Fruit fly (Drosophila melanogaster) whole organism, embryonic: ENCODE results near the gene brv3.

Source experiments
- CG1024 ChIP-seq: fragments of 200-800 bp; sonication (Bioruptor generic); IDR thresholded peaks from 2 replicates; pipeline ENCODE4 v1.3.6; 2022; ENCODE audit warnings: missing biosample characterization, missing genetic modification characterization
- CG10321 ChIP-seq: fragments of 200-800 bp; sonication (Bioruptor generic); IDR thresholded peaks from 2 replicates; pipeline ENCODE4 v1.3.6; 2022; ENCODE audit warnings: missing biosample characterization, missing genetic modification characterization
- CG10543 ChIP-seq: fragments of 200-800 bp; sonication (Bioruptor generic); optimal IDR thresholded peaks from 3 replicates; lab custom pipeline; 2017; ENCODE audit warnings: missing biosample characterization, mild to moderate bottlenecking, missing genetic modification characterization, moderate library complexity
- CG11696 ChIP-seq: fragments of 200-800 bp; sonication (Bioruptor generic); IDR thresholded peaks from 2 replicates; pipeline ENCODE4 v1.3.6; 2022; ENCODE audit warnings: missing biosample characterization, missing genetic modification characterization
- CG1602 ChIP-seq: fragments of 200-800 bp; sonication (Bioruptor generic); optimal IDR thresholded peaks from 3 replicates; lab custom pipeline; 2016; ENCODE audit warnings: missing biosample characterization, missing genetic modification characterization
- CG1647 ChIP-seq: fragments of 200-800 bp; sonication (Bioruptor generic); optimal IDR thresholded peaks from 3 replicates; lab custom pipeline; 2016; ENCODE audit warnings: missing biosample characterization, missing genetic modification characterization
- CG17568 ChIP-seq: fragments of 200-800 bp; sonication (Bioruptor generic); optimal IDR thresholded peaks from 2 replicates; lab custom pipeline; 2018; ENCODE audit warnings: missing biosample characterization, mild to moderate bottlenecking, missing genetic modification characterization, moderate library complexity
- CG17829 ChIP-seq: fragments of 200-800 bp; optimal IDR thresholded peaks from 2 replicates; lab custom pipeline; 2019; ENCODE audit warnings: missing biosample characterization, mild to moderate bottlenecking, missing genetic modification characterization, moderate library complexity
- CG18599 ChIP-seq: fragments of 200-800 bp; sonication (Bioruptor generic); optimal IDR thresholded peaks from 3 replicates; lab custom pipeline; 2017; ENCODE audit warnings: missing biosample characterization, missing genetic modification characterization, mild to moderate bottlenecking, moderate library complexity, missing genetic modification reagents
- CG3281 ChIP-seq: fragments of 200-800 bp; sonication (Bioruptor generic); optimal IDR thresholded peaks from 3 replicates; lab custom pipeline; 2017; ENCODE audit warnings: missing biosample characterization, mild to moderate bottlenecking, missing genetic modification characterization
- CG6854 ChIP-seq: fragments of 200-800 bp; sonication (Bioruptor generic); optimal IDR thresholded peaks from 3 replicates; lab custom pipeline; 2017; ENCODE audit warnings: missing biosample characterization, mild to moderate bottlenecking, missing genetic modification characterization
- CG8290 ChIP-seq, 3 experiments: fragments of 200-800 bp; sonication (Bioruptor generic); optimal IDR thresholded peaks; 2 replicates each; lab custom pipeline; 2016 to 2019; ENCODE audit warnings: missing biosample characterization in 3 of 3, missing genetic modification characterization in 3 of 3, mild to moderate bottlenecking in 2 of 3, moderate library complexity in 1 of 3
- CG8388 ChIP-seq: fragments of 200-800 bp; sonication (Bioruptor generic); optimal IDR thresholded peaks from 2 replicates; lab custom pipeline; 2019; ENCODE audit warnings: missing biosample characterization, mild to moderate bottlenecking, missing genetic modification characterization, moderate library complexity
- CG9215 ChIP-seq: fragments of 200-800 bp; sonication (Bioruptor generic); IDR thresholded peaks from 2 replicates; pipeline ENCODE4 v1.3.6; 2022; ENCODE audit warnings: missing biosample characterization, missing genetic modification characterization
- CG9727 ChIP-seq: fragments of 200-800 bp; sonication (Bioruptor generic); optimal IDR thresholded peaks from 3 replicates; lab custom pipeline; 2017; ENCODE audit warnings: missing biosample characterization, mild to moderate bottlenecking, missing genetic modification characterization
- CG9876 ChIP-seq: fragments of 200-800 bp; sonication (Bioruptor generic); optimal IDR thresholded peaks from 2 replicates; lab custom pipeline; 2016; ENCODE audit warnings: missing biosample characterization, missing genetic modification characterization
- D19A ChIP-seq: fragments of 200-800 bp; optimal IDR thresholded peaks from 3 replicates; lab custom pipeline; 2019; ENCODE audit warnings: missing biosample characterization, mild to moderate bottlenecking, missing genetic modification characterization, moderate library complexity
- Drgx ChIP-seq: fragments of 200-800 bp; sonication (Bioruptor generic); IDR thresholded peaks from 2 replicates; pipeline ENCODE4 v1.3.6; 2022; ENCODE audit warnings: missing biosample characterization, missing genetic modification characterization
- HLH4C ChIP-seq: fragments of 200-800 bp; sonication (Bioruptor generic); IDR thresholded peaks from 3 replicates; pipeline ENCODE4 v1.3.6; 2022; ENCODE audit warnings: missing biosample characterization, missing genetic modification characterization; ENCODE audit not compliant: partially characterized antibody
- Hey ChIP-seq: fragments of 200-800 bp; sonication (Bioruptor generic); optimal IDR thresholded peaks from 3 replicates; lab custom pipeline; 2018; ENCODE audit warnings: missing biosample characterization, mild to moderate bottlenecking, missing genetic modification characterization
- NC2α ChIP-seq: fragments of 200-800 bp; sonication (Bioruptor generic); optimal IDR thresholded peaks from 2 replicates; lab custom pipeline; 2016; ENCODE audit warnings: missing biosample characterization, missing genetic modification characterization
- caup ChIP-seq: fragments of 200-800 bp; sonication (Bioruptor generic); optimal IDR thresholded peaks from 3 replicates; lab custom pipeline; 2017; ENCODE audit warnings: missing biosample characterization, mild to moderate bottlenecking, missing genetic modification characterization, moderate library complexity; ENCODE audit not compliant: severe bottlenecking
- ci ChIP-seq: fragments of 200-800 bp; sonication (Bioruptor generic); IDR thresholded peaks from 3 replicates; pipeline ENCODE4 v1.3.6; 2022; ENCODE audit warnings: missing biosample characterization, missing genetic modification characterization
- crol ChIP-seq: fragments of 200-800 bp; sonication (Bioruptor generic); IDR thresholded peaks from 2 replicates; pipeline ENCODE4 v1.3.6; 2022; ENCODE audit warnings: missing biosample characterization, missing genetic modification characterization
- dm ChIP-seq: fragments of 200-800 bp; sonication (Bioruptor generic); optimal IDR thresholded peaks from 3 replicates; lab custom pipeline; 2016; ENCODE audit warnings: missing biosample characterization, missing genetic modification characterization
- grau ChIP-seq: fragments of 200-800 bp; optimal IDR thresholded peaks from 3 replicates; lab custom pipeline; 2019; ENCODE audit warnings: missing biosample characterization, mild to moderate bottlenecking, missing genetic modification characterization, moderate library complexity
- lab ChIP-seq: fragments of 200-800 bp; sonication (Bioruptor generic); optimal IDR thresholded peaks from 3 replicates; lab custom pipeline; 2017; ENCODE audit warnings: missing biosample characterization, missing genetic modification characterization, mild to moderate bottlenecking, moderate library complexity, missing genetic modification reagents
- luna ChIP-seq: fragments of 200-800 bp; sonication (Bioruptor generic); optimal IDR thresholded peaks from 2 replicates; lab custom pipeline; 2016; ENCODE audit warnings: missing biosample characterization, missing genetic modification characterization
- odd ChIP-seq: fragments of 200-800 bp; sonication (Bioruptor generic); optimal IDR thresholded peaks from 2 replicates; lab custom pipeline; 2017; ENCODE audit warnings: missing biosample characterization, mild to moderate bottlenecking, missing genetic modification characterization
- pan ChIP-seq, 4 experiments: fragments of >200 bp in 3 of 4; fragments of 200-800 bp in 1 of 4; sonication (Bioruptor generic) in 1 of 4; optimal IDR thresholded peaks in 3 of 4; IDR thresholded peaks in 1 of 4; 2 replicates each; pipeline versions ENCODE4 v1.3.6 to Lab custom; 2017 to 2022; ENCODE audit warnings: missing biosample characterization in 2 of 4, missing genetic modification characterization in 2 of 4, mixed read lengths in 1 of 4
- rib ChIP-seq: fragments of 200-800 bp; sonication (Bioruptor generic); IDR thresholded peaks from 2 replicates; pipeline ENCODE4 v1.3.6; 2022; ENCODE audit warnings: missing biosample characterization, missing genetic modification characterization
- sens ChIP-seq: fragments of 200-800 bp; sonication (Bioruptor generic); peaks from one replicate; lab custom pipeline; 2016; ENCODE audit warnings: missing biosample characterization, missing genetic modification characterization
- slou ChIP-seq: fragments of 200-800 bp; sonication (Bioruptor generic); optimal IDR thresholded peaks from 3 replicates; lab custom pipeline; 2016; ENCODE audit warnings: missing biosample characterization, missing genetic modification characterization
- vfl ChIP-seq: fragments of 200-800 bp; sonication (Bioruptor generic); optimal IDR thresholded peaks from 2 replicates; lab custom pipeline; 2016; ENCODE audit warnings: missing biosample characterization, missing genetic modification characterization
- zfh1 ChIP-seq: fragments of 200-800 bp; sonication (Bioruptor generic); IDR thresholded peaks from 3 replicates; pipeline ENCODE4 v1.3.6; 2022; ENCODE audit warnings: missing biosample characterization, missing genetic modification characterization

The brv3 gene

DNA sequence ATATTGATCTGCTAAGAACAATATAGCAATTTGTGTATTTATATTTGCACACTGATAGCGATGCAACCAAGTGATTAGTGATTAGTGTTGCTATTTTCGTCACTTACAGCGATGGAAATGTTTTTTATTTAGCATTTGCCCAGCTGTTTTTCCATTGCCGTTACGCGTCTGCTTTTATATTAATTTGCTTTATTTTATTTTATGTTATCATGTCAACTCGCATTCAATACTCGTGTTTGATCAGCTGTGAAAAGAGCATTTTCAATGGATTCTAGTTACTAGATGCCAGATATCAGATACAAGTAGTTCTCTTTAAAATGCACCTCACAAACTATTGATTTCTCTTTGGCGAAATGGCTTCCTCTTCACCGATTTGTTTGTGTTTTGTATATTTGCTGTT, 39.0 kb upstream of the brv3 start (continued):
- peak; percentile 34 for TF ChIP-seq CG18599
- TF ChIP-seq Hey = no peak
- no peak for TF ChIP-seq luna
- no peak for TF ChIP-seq grau (tag; lab: Kevin White, UChicago)
- peak; percentile 40 for TF ChIP-seq lab (GFP tag; lab: Kevin White, UChicago)
- no peak for TF ChIP-seq CG1024 (GFP tag; lab: Robert Waterston, UW)
- peak; percentile 16 for TF ChIP-seq CG6854 (GFP tag; lab: Kevin White, UChicago)
- no peak for TF ChIP-seq CG9876 (GFP tag; lab: Kevin White, UChicago)
- TF ChIP-seq dm (GFP tag; lab: Kevin White, UChicago) = no peak
- no peak for TF ChIP-seq D19A (tag; lab: Kevin White, UChicago)
- TF ChIP-seq Drgx (GFP tag; lab: Robert Waterston, UW) = no peak
- peak; percentile 16 for TF ChIP-seq CG17568 (GFP tag; lab: Kevin White, UChicago)
- TF ChIP-seq odd (GFP tag; lab: Kevin White, UChicago) = peak; percentile 3
- TF ChIP-seq slou = no peak
- TF ChIP-seq sens (GFP tag; lab: Kevin White, UChicago) = peak; percentile 76
- TF ChIP-seq CG1647 (GFP tag; lab: Kevin White, UChicago) = no peak
- TF ChIP-seq CG1602 = no peak
- TF ChIP-seq, all 482 proteins: peak for 22

DNA sequence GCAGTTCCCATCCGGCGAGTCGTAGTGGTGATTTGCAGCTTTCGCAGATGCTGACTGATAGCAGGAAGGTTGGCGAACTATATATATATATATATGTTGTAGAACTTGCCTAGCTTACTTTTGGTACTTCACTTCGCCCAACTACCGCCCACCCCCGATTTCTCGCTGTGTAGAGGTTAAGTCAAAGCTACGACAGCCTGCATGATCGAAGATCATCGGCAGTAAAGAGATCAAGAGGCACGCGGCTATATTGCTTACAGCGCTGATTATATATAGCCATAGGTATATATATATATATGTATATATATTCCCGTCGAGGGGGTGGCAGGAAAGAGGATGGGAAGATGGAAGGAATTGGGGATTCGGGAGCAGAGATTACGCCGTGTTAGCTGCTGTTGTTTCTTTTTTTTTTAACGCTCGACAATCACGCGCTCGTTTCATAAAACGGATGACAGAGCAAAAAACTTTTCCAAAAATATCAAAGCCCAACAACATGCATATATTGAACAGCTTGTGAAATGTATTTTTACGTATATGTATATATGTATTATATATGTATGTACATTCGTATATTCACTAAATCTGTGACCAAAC, 38.3 kb upstream of the brv3 start:
- TF ChIP-seq CG9215 (no peak), NC2α (GFP tag; lab: Kevin White, UChicago) (no peak), CG8388 (no peak), pan (optimal IDR thresholded peaks at IDR 0.05; lab: Kevin White, UChicago) (no peak), pan (GFP tag; optimal IDR thresholded peaks at IDR 0.05 in 1 of 2, IDR thresholded peaks at IDR 0.05 in 1 of 2) (peak in 1 of 2 experiments; percentile 7), rib (GFP tag; lab: Robert Waterston, UW) (no peak), zfh1 (GFP tag; lab: Robert Waterston, UW) (0 out of 3 replicates have a peak, but pooled peaks have one; percentile 12), CG3281 (GFP tag; lab: Kevin White, UChicago) (no peak), vfl (GFP tag; lab: Kevin White, UChicago) (no peak)

DNA sequence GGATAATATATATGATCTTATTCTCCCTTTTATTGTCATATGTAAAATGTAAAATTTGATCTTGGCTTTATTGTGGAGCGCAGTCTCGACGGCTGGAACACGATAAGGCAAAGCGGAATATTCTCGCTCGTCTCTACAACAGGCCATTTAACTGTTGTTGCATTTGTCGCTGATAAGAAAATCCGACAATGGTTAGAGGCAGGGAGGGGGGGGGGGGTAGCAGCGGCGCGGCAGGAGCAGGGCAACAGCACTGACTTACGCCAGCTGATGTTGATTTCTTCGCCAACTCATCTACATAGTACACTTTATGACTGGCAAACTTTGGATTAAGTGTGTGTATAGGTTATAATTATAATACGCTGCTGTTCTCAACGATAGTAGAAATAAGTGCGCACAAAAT, 37.4 kb upstream of the brv3 start:
- TF ChIP-seq CG17829 (no peak), CG10543 (GFP tag; lab: Kevin White, UChicago) (no peak), crol (GFP tag; lab: Robert Waterston, UW) (peak; percentile 81), CG8290 (GFP tag; optimal IDR thresholded peaks at IDR 0.05; lab: Kevin White, UChicago) (no peak), CG8290 (tag; optimal IDR thresholded peaks at IDR 0.05; lab: Kevin White, UChicago) (peak in 1 of 2 experiments; percentile 6), sens (GFP tag; lab: Kevin White, UChicago) (peak; percentile 49), CG9727 (GFP tag; lab: Kevin White, UChicago) (no peak), HLH4C (GFP tag; lab: Robert Waterston, UW) (no peak), caup (GFP tag; lab: Kevin White, UChicago) (no peak), ci (GFP tag; lab: Robert Waterston, UW) (0 out of 3 replicates have a peak, but pooled peaks have one; percentile 43), dm (GFP tag; lab: Kevin White, UChicago) (no peak), CG11696 (no peak), CG10321 (GFP tag; lab: Robert Waterston, UW) (no peak)
